Fruit fly (Drosophila melanogaster) whole organism, embryonic: ENCODE results near the gene ND-30.

Experiments used
- Antp ChIP-seq: fragments of 200-800 bp; sonication (Bioruptor generic); optimal IDR thresholded peaks from 3 replicates; lab custom pipeline; 2016; ENCODE audit warnings: missing biosample characterization, missing genetic modification characterization
- Atf6 ChIP-seq: fragments of 200-800 bp; sonication (Bioruptor generic); IDR thresholded peaks from 2 replicates; pipeline ENCODE4 v1.3.6; 2022; ENCODE audit warnings: missing biosample characterization, missing genetic modification characterization
- C15 ChIP-seq: fragments of 200-800 bp; sonication (Bioruptor generic); IDR thresholded peaks from 3 replicates; pipeline ENCODE4 v1.3.6; 2022; ENCODE audit warnings: missing biosample characterization, missing genetic modification characterization
- CG10209 ChIP-seq: fragments of 200-800 bp; sonication (Bioruptor generic); optimal IDR thresholded peaks from 3 replicates; lab custom pipeline; 2017; ENCODE audit warnings: missing biosample characterization, mild to moderate bottlenecking, missing genetic modification characterization, missing genetic modification reagents
- CG10267 ChIP-seq: fragments of 200-800 bp; sonication (Bioruptor generic); optimal IDR thresholded peaks from 2 replicates; lab custom pipeline; 2018; ENCODE audit warnings: missing biosample characterization, mild to moderate bottlenecking, missing genetic modification characterization, moderate library complexity
- CG10321 ChIP-seq: fragments of 200-800 bp; sonication (Bioruptor generic); IDR thresholded peaks from 2 replicates; pipeline ENCODE4 v1.3.6; 2022; ENCODE audit warnings: missing biosample characterization, missing genetic modification characterization
- CG11093 ChIP-seq: fragments of 200-800 bp; sonication (Bioruptor generic); IDR thresholded peaks from 3 replicates; pipeline ENCODE4 v1.3.6; 2022; ENCODE audit warnings: missing biosample characterization, missing genetic modification characterization
- CG11247 ChIP-seq: fragments of 200-800 bp; sonication (Bioruptor generic); IDR thresholded peaks from 2 replicates; pipeline ENCODE4 v1.3.6; 2022; ENCODE audit warnings: missing biosample characterization, missing genetic modification characterization
- CG12071 ChIP-seq: fragments of 200-800 bp; sonication (Bioruptor generic); optimal IDR thresholded peaks from 3 replicates; lab custom pipeline; 2018; ENCODE audit warnings: missing biosample characterization, mild to moderate bottlenecking, missing genetic modification characterization
- CG13296 ChIP-seq: fragments of 200-800 bp; sonication (Bioruptor generic); optimal IDR thresholded peaks from 3 replicates; lab custom pipeline; 2018; ENCODE audit warnings: missing biosample characterization, mild to moderate bottlenecking, missing genetic modification characterization
- CG13775 ChIP-seq: fragments of 200-800 bp; sonication (Bioruptor generic); optimal IDR thresholded peaks from 3 replicates; lab custom pipeline; 2017; ENCODE audit warnings: missing biosample characterization, mild to moderate bottlenecking, missing genetic modification characterization
- CG14014 ChIP-seq: fragments of 200-800 bp; sonication (Bioruptor generic); IDR thresholded peaks from 2 replicates; pipeline ENCODE4 v1.3.6; 2022; ENCODE audit warnings: missing biosample characterization, missing genetic modification characterization
- CG14441 ChIP-seq: fragments of 200-800 bp; sonication (Bioruptor generic); IDR thresholded peaks from 2 replicates; pipeline ENCODE4 v1.3.6; 2022; ENCODE audit warnings: missing biosample characterization, missing genetic modification characterization
- CG15514 ChIP-seq: fragments of 200-800 bp; sonication (Bioruptor generic); optimal IDR thresholded peaks from 3 replicates; lab custom pipeline; 2017; ENCODE audit warnings: missing biosample characterization, missing genetic modification characterization, mild to moderate bottlenecking, moderate library complexity, missing genetic modification reagents
- CG17328 ChIP-seq: fragments of 200-800 bp; sonication (Bioruptor generic); IDR thresholded peaks from 2 replicates; pipeline ENCODE4 v1.3.6; 2022; ENCODE audit warnings: missing biosample characterization, missing genetic modification characterization
- CG17568 ChIP-seq: fragments of 200-800 bp; sonication (Bioruptor generic); optimal IDR thresholded peaks from 2 replicates; lab custom pipeline; 2018; ENCODE audit warnings: missing biosample characterization, mild to moderate bottlenecking, missing genetic modification characterization, moderate library complexity
- CG4617 ChIP-seq: fragments of 200-800 bp; sonication (Bioruptor generic); optimal IDR thresholded peaks from 3 replicates; lab custom pipeline; 2016; ENCODE audit warnings: missing biosample characterization, missing genetic modification characterization, borderline replicate concordance
- CG4730 ChIP-seq: fragments of 200-800 bp; sonication (Bioruptor generic); IDR thresholded peaks from 2 replicates; pipeline ENCODE4 v1.3.6; 2022; ENCODE audit warnings: missing biosample characterization, missing genetic modification characterization
- CG4820 ChIP-seq: fragments of 200-800 bp; sonication (Bioruptor generic); optimal IDR thresholded peaks from 3 replicates; lab custom pipeline; 2016; ENCODE audit warnings: missing biosample characterization, missing genetic modification characterization
- CG6272 ChIP-seq: fragments of 200-800 bp; sonication (Bioruptor generic); IDR thresholded peaks from 2 replicates; pipeline ENCODE4 v1.3.6; 2022; ENCODE audit warnings: missing biosample characterization, missing genetic modification characterization
- CG6654 ChIP-seq: fragments of 200-800 bp; sonication (Bioruptor generic); optimal IDR thresholded peaks from 2 replicates; lab custom pipeline; 2017; ENCODE audit warnings: missing biosample characterization, mild to moderate bottlenecking, missing genetic modification characterization
- CG8089 ChIP-seq: fragments of 200-800 bp; sonication (Bioruptor generic); optimal IDR thresholded peaks from 3 replicates; lab custom pipeline; 2016; ENCODE audit warnings: missing biosample characterization, missing genetic modification characterization
- Chrac-16 ChIP-seq: fragments of 200-800 bp; sonication (Bioruptor generic); optimal IDR thresholded peaks from 3 replicates; lab custom pipeline; 2016; ENCODE audit warnings: missing biosample characterization, missing genetic modification characterization
- CrebB ChIP-seq: fragments of 200-800 bp; sonication (Bioruptor generic); optimal IDR thresholded peaks from 3 replicates; lab custom pipeline; 2018; ENCODE audit warnings: missing biosample characterization, mild to moderate bottlenecking, missing genetic modification characterization
- Deaf1 ChIP-seq: fragments of 200-800 bp; optimal IDR thresholded peaks from 3 replicates; lab custom pipeline; 2019; ENCODE audit warnings: missing biosample characterization, mild to moderate bottlenecking, missing genetic modification characterization, moderate library complexity
- Hr78 ChIP-seq, 2 experiments: fragments of 200-800 bp in 1 of 2; fragments of >200 bp in 1 of 2; sonication (Bioruptor generic) in 1 of 2; optimal IDR thresholded peaks; 2 replicates each; lab custom pipeline; 2017 to 2019; ENCODE audit warnings: missing biosample characterization in 2 of 2, missing genetic modification characterization in 2 of 2, mild to moderate bottlenecking in 1 of 2, moderate library complexity in 1 of 2
- Hsf ChIP-seq: fragments of 200-800 bp; sonication (Bioruptor generic); optimal IDR thresholded peaks from 3 replicates; lab custom pipeline; 2016; ENCODE audit warnings: missing biosample characterization, missing genetic modification characterization
- MBD-R2 ChIP-seq: fragments of 200-800 bp; sonication (Bioruptor generic); IDR thresholded peaks from 2 replicates; pipeline ENCODE4 v1.3.6; 2022; ENCODE audit warnings: missing biosample characterization, missing genetic modification characterization
- Opbp ChIP-seq: fragments of 200-800 bp; sonication (Bioruptor generic); IDR thresholded peaks from 3 replicates; pipeline ENCODE4 v1.3.6; 2022; ENCODE audit warnings: missing biosample characterization, missing genetic modification characterization; ENCODE audit not compliant: partially characterized antibody
- Taf1 ChIP-seq: fragments of 200-800 bp; sonication (Bioruptor generic); IDR thresholded peaks from 2 replicates; pipeline ENCODE4 v1.3.6; 2022; ENCODE audit warnings: missing biosample characterization, missing genetic modification characterization
- Tbp ChIP-seq: fragments of >200 bp; optimal IDR thresholded peaks from 2 replicates; lab custom pipeline; 2018; ENCODE audit warnings: missing biosample characterization, missing genetic modification characterization
- Usf ChIP-seq: fragments of 200-800 bp; sonication (Bioruptor generic); optimal IDR thresholded peaks from 2 replicates; lab custom pipeline; 2017; ENCODE audit warnings: missing genotype, missing biosample characterization, missing genetic modification characterization
- YL-1 ChIP-seq: fragments of 200-800 bp; sonication (Bioruptor generic); optimal IDR thresholded peaks from 3 replicates; lab custom pipeline; 2017; ENCODE audit warnings: missing biosample characterization, mild to moderate bottlenecking, missing genetic modification characterization
- dati ChIP-seq: fragments of 200-800 bp; sonication (Bioruptor generic); IDR thresholded peaks from 2 replicates; pipeline ENCODE4 v1.3.6; 2022; ENCODE audit warnings: missing biosample characterization, missing genetic modification characterization
- dmrt11E ChIP-seq: fragments of 200-800 bp; sonication (Bioruptor generic); optimal IDR thresholded peaks from 3 replicates; lab custom pipeline; 2018; ENCODE audit warnings: missing biosample characterization, mild to moderate bottlenecking, missing genetic modification characterization, moderate library complexity
- esg ChIP-seq: fragments of 200-800 bp; sonication (Bioruptor generic); conservative IDR thresholded peaks from 2 replicates; pipeline ENCODE4 v1.3.6; 2022; ENCODE audit warnings: missing biosample characterization, missing genetic modification characterization
- fd102C ChIP-seq: fragments of 200-800 bp; sonication (Bioruptor generic); optimal IDR thresholded peaks from 2 replicates; lab custom pipeline; 2018; ENCODE audit warnings: missing biosample characterization, mild to moderate bottlenecking, missing genetic modification characterization, moderate library complexity
- fu2 ChIP-seq: fragments of 200-800 bp; sonication (Bioruptor generic); optimal IDR thresholded peaks from 2 replicates; lab custom pipeline; 2016; ENCODE audit warnings: missing biosample characterization, missing genetic modification characterization
- ind ChIP-seq: fragments of 200-800 bp; sonication (Bioruptor generic); optimal IDR thresholded peaks from 3 replicates; lab custom pipeline; 2016; ENCODE audit warnings: missing biosample characterization, missing genetic modification characterization
- insv ChIP-seq, 2 experiments: fragments of 200-800 bp; sonication (Bioruptor generic); optimal IDR thresholded peaks; 3 replicates each; lab custom pipeline; 2016 to 2018; ENCODE audit warnings: missing biosample characterization in 2 of 2, missing genetic modification characterization in 2 of 2
- peb ChIP-seq: fragments of 200-800 bp; sonication (Bioruptor generic); IDR thresholded peaks from 2 replicates; pipeline ENCODE4 v1.3.6; 2022; ENCODE audit warnings: missing biosample characterization, missing genetic modification characterization
- phol ChIP-seq: fragments of 200-800 bp; sonication (Bioruptor generic); optimal IDR thresholded peaks from 3 replicates; lab custom pipeline; 2018; ENCODE audit warnings: missing biosample characterization, mild to moderate bottlenecking, missing genetic modification characterization, moderate library complexity
- prd ChIP-seq, 3 experiments: fragments of >200 bp in 2 of 3; fragments of 200-800 bp in 1 of 3; sonication (Bioruptor generic) in 1 of 3; optimal IDR thresholded peaks in 2 of 3; IDR thresholded peaks in 1 of 3; 2 replicates in 2 of 3; 3 replicates in 1 of 3; pipeline versions ENCODE4 v1.3.6 to Lab custom; 2017 to 2022; ENCODE audit warnings: missing biosample characterization in 1 of 3, missing genetic modification characterization in 1 of 3
- ranshi ChIP-seq: fragments of 200-800 bp; sonication (Bioruptor generic); IDR thresholded peaks from 2 replicates; pipeline ENCODE4 v1.3.6; 2022; ENCODE audit warnings: missing biosample characterization, missing genetic modification characterization
- shn ChIP-seq: fragments of 200-800 bp; sonication (Bioruptor generic); optimal IDR thresholded peaks from 3 replicates; lab custom pipeline; 2016; ENCODE audit warnings: missing biosample characterization, missing genetic modification characterization
- sim ChIP-seq: fragments of 200-800 bp; sonication (Bioruptor generic); IDR thresholded peaks from 2 replicates; pipeline ENCODE4 v1.3.6; 2022; ENCODE audit warnings: missing biosample characterization, missing genetic modification characterization
- sob ChIP-seq: fragments of 200-800 bp; sonication (Bioruptor generic); IDR thresholded peaks from 2 replicates; pipeline ENCODE4 v1.3.6; 2022; ENCODE audit warnings: missing biosample characterization, missing genetic modification characterization
- stc ChIP-seq: fragments of 200-800 bp; sonication (Bioruptor generic); IDR thresholded peaks from 2 replicates; pipeline ENCODE4 v1.3.6; 2022; ENCODE audit warnings: missing biosample characterization, missing genetic modification characterization
- stwl ChIP-seq: fragments of 200-800 bp; sonication (Bioruptor generic); optimal IDR thresholded peaks from 3 replicates; lab custom pipeline; 2018; ENCODE audit warnings: missing biosample characterization, mild to moderate bottlenecking, missing genetic modification characterization, moderate library complexity
- vvl ChIP-seq: fragments of 200-800 bp; sonication (Bioruptor generic); IDR thresholded peaks from 2 replicates; pipeline ENCODE4 v1.3.6; 2022; ENCODE audit warnings: missing biosample characterization, missing genetic modification characterization
- wdn ChIP-seq: fragments of 200-800 bp; sonication (Bioruptor generic); IDR thresholded peaks from 2 replicates; pipeline ENCODE4 v1.3.6; 2022; ENCODE audit warnings: missing biosample characterization, missing genetic modification characterization

ND-30 gene

dm6 chr3L:3164951-3165350 lies 5.6 kb upstream of the ND-30 start, which contains the start of gene CG32280 (continued):
- TF ChIP-seq Hsf (GFP tag; lab: Kevin White, UChicago) (no peak), CG14441 (GFP tag; lab: Robert Waterston, UW) (peak; percentile 46; the same call in 1 of the 2 replicates), CG17328 (no peak), CG6654 (GFP tag; lab: Kevin White, UChicago) (no peak), MBD-R2 (GFP tag; lab: Robert Waterston, UW) (peak; percentile 82), CG4730 (GFP tag; lab: Robert Waterston, UW) (no peak), CG13296 (peak; percentile 55), CrebB (peak; percentile 35), CG17568 (no peak), phol (tag; lab: Kevin White, UChicago) (peak; percentile 29), CG10267 (peak; percentile 48), sim (GFP tag; lab: Robert Waterston, UW) (0 out of 2 replicates have a peak, but pooled peaks have one; percentile 19), YL-1 (GFP tag; lab: Kevin White, UChicago) (peak; percentile 24), fd102C (GFP tag; lab: Kevin White, UChicago) (no peak), Hr78 (GFP tag; optimal IDR thresholded peaks at IDR 0.05; lab: Kevin White, UChicago) (no peak), Tbp (GFP tag; lab: Kevin White, UChicago) (no peak), CG4617 (GFP tag; lab: Kevin White, UChicago) (peak; percentile 52), peb (no peak), CG6272 (GFP tag; lab: Robert Waterston, UW) (0 out of 2 replicates have a peak, but pooled peaks have one; percentile 36), sob (GFP tag; lab: Robert Waterston, UW) (peak; percentile 58; the same call in 1 of the 2 replicates), shn (GFP tag; lab: Kevin White, UChicago) (peak; percentile 56), CG14014 (peak; percentile 16; the same call in 1 of the 2 replicates), CG13775 (GFP tag; lab: Kevin White, UChicago) (no peak), stwl (tag; lab: Kevin White, UChicago) (peak; percentile 65), CG8089 (GFP tag; lab: Kevin White, UChicago) (no peak), vvl (peak; percentile 50), CG11247 (GFP tag; lab: Robert Waterston, UW) (no peak), esg (GFP tag; lab: Robert Waterston, UW) (no peak), dati (GFP tag; lab: Robert Waterston, UW) (no peak), prd (optimal IDR thresholded peaks at IDR 0.05; lab: Kevin White, UChicago) (no peak), prd (GFP tag; IDR thresholded peaks at IDR 0.05; lab: Robert Waterston, UW) (no peak), fu2 (GFP tag; lab: Kevin White, UChicago) (no peak), wdn (GFP tag; lab: Robert Waterston, UW) (no peak), insv (GFP tag; optimal IDR thresholded peaks at IDR 0.05; lab: Kevin White, UChicago) (peak in 1 of 2 experiments; percentile 11), Opbp (peak; percentile 87; the same call in 2 of the 3 replicates), ind (GFP tag; lab: Kevin White, UChicago) (no peak), Chrac-16 (no peak), dmrt11E (tag; lab: Kevin White, UChicago) (no peak), Deaf1 (tag; lab: Kevin White, UChicago) (no peak), Taf1 (GFP tag; lab: Robert Waterston, UW) (no peak), stc (no peak), CG15514 (GFP tag; lab: Kevin White, UChicago) (peak; percentile 72), CG4820 (GFP tag; lab: Kevin White, UChicago) (no peak), Atf6 (peak; percentile 40; the same call in 1 of the 2 replicates), CG11093 (GFP tag; lab: Robert Waterston, UW) (no peak), Antp (peak; percentile 35), CG10209 (GFP tag; lab: Kevin White, UChicago) (no peak), C15 (GFP tag; lab: Robert Waterston, UW) (no peak), ranshi (no peak), CG10321 (no peak), Usf (GFP tag; lab: Kevin White, UChicago) (no peak), CG12071 (GFP tag; lab: Kevin White, UChicago) (no peak)
